Worm (Caenorhabditis elegans) whole organism, L4/young adult: ENCODE results near the gene tbx-40.
"Not testable (repeated sequence)": the region's sequence is repeated elsewhere in the genome, so short reads cannot be mapped to it uniquely, and the experiment has no call there.

Source experiments
- W03F9.2 ChIP-seq: fragments of 150-350 bp; optimal IDR thresholded peaks from 2 replicates; lab custom pipeline; 2014; ENCODE audit warnings: missing biosample characterization, missing genetic modification characterization
- dao-5 ChIP-seq: sonication (generic microtip); optimal IDR thresholded peaks from 2 replicates; lab custom pipeline; 2016; ENCODE audit warnings: missing genotype, missing genetic modification characterization, moderate library complexity, missing compliant biosample characterization
- him-1 ChIP-seq: sonication (generic microtip); optimal IDR thresholded peaks from 2 replicates; lab custom pipeline; 2016; ENCODE audit warnings: missing genotype, missing genetic modification reagents, missing genetic modification characterization, missing compliant biosample characterization

The tbx-40 gene

ce11 chrIV:15328092-15328491 lies at the start of gene tbx-40:
TSS of gene tbx-40 (minus strand) at chrIV:15328192.
- TF ChIP-seq W03F9.2 (tag; lab: Kevin White, UChicago) (no peak), him-1 (tag; lab: Kevin White, UChicago) (no peak), dao-5 (tag; lab: Kevin White, UChicago) (no peak)

- no peak for TF ChIP-seq W03F9.2 (tag; lab: Kevin White, UChicago)
- no peak for TF ChIP-seq dao-5 (tag; lab: Kevin White, UChicago)
- no peak for TF ChIP-seq him-1 (tag; lab: Kevin White, UChicago)
Measured at ce11 chrIV:15377473-15377872, 49.5 kb upstream of the tbx-40 start.

ce11 chrIV:15361884-15362283 lies 33.9 kb upstream of the tbx-40 start:
- TF ChIP-seq W03F9.2 (tag; lab: Kevin White, UChicago) (no peak), dao-5 (tag; lab: Kevin White, UChicago) (no peak), him-1 (tag; lab: Kevin White, UChicago) (no peak)

- TF ChIP-seq W03F9.2 (tag; lab: Kevin White, UChicago) (no peak), him-1 (tag; lab: Kevin White, UChicago) (no peak), dao-5 (tag; lab: Kevin White, UChicago) (no peak)
Measured at ce11 chrIV:15361244-15361643, 33.3 kb upstream of the tbx-40 start, which contains the start of gene cpna-4. TSS of gene cpna-4 (plus strand) at chrIV:15361544.

- TF ChIP-seq W03F9.2 (tag; lab: Kevin White, UChicago), result no peak
- TF ChIP-seq him-1 (tag; lab: Kevin White, UChicago), result no peak
- no peak for TF ChIP-seq dao-5 (tag; lab: Kevin White, UChicago)
Measured at ce11 chrIV:15336778-15337177, 8.8 kb upstream of the tbx-40 start, which contains the start of gene irld-59. TSS of gene irld-59 (plus strand) at chrIV:15337078.

ce11 chrIV:15323593-15323992 lies 4.4 kb downstream of the tbx-40 start, which contains the start of gene tbx-39:
TSS of gene tbx-39 (plus strand) at chrIV:15323893.
- TF ChIP-seq dao-5 (tag; lab: Kevin White, UChicago) (no peak), him-1 (tag; lab: Kevin White, UChicago) (no peak), W03F9.2 (tag; lab: Kevin White, UChicago) (no peak)

- TF ChIP-seq him-1 (tag; lab: Kevin White, UChicago), result no peak
- no peak for TF ChIP-seq dao-5 (tag; lab: Kevin White, UChicago)
- no peak for TF ChIP-seq W03F9.2 (tag; lab: Kevin White, UChicago)
Measured at ce11 chrIV:15321279-15321678, 6.7 kb downstream of the tbx-40 start, which contains the start of gene Y73F8A.15. TSS of gene Y73F8A.15 (plus strand) at chrIV:15321579.

ce11 chrIV:15318982-15319381 lies 9.0 kb downstream of the tbx-40 start, which contains the start of gene Y73F8A.14:
TSS of gene Y73F8A.14 (minus strand) at chrIV:15319082.
- not testable (repeated sequence) for TF ChIP-seq dao-5, him-1, W03F9.2 (tag; lab: Kevin White, UChicago)

ce11 chrIV:15315502-15315901 lies 12.5 kb downstream of the tbx-40 start:
- TF ChIP-seq W03F9.2 (tag; lab: Kevin White, UChicago) (no peak), dao-5 (tag; lab: Kevin White, UChicago) (no peak), him-1 (tag; lab: Kevin White, UChicago) (no peak)

- TF ChIP-seq W03F9.2 (tag; lab: Kevin White, UChicago), result no peak
- no peak for TF ChIP-seq dao-5 (tag; lab: Kevin White, UChicago)
- TF ChIP-seq him-1 (tag; lab: Kevin White, UChicago), result no peak
Measured at ce11 chrIV:15312008-15312407, 16.0 kb downstream of the tbx-40 start, which contains the start of gene Y73F8A.13. TSS of gene Y73F8A.13 (plus strand) at chrIV:15312247.

- TF ChIP-seq him-1, dao-5, W03F9.2 (tag; lab: Kevin White, UChicago): not testable (repeated sequence)
Measured at ce11 chrIV:15311590-15311989, 16.4 kb downstream of the tbx-40 start, which contains the start of gene Y73F8A.12. TSS of gene Y73F8A.12 (minus strand) at chrIV:15311690.

- TF ChIP-seq him-1 (tag; lab: Kevin White, UChicago) (no peak), W03F9.2 (tag; lab: Kevin White, UChicago) (no peak), dao-5 (tag; lab: Kevin White, UChicago) (no peak)
Measured at ce11 chrIV:15302151-15302550, 25.8 kb downstream of the tbx-40 start, which contains the start of gene best-21. TSS of gene best-21 (plus strand) at chrIV:15302451.

ce11 chrIV:15300041-15300440 lies 28.0 kb downstream of the tbx-40 start:
- no peak for TF ChIP-seq him-1 (tag; lab: Kevin White, UChicago)

- TF ChIP-seq W03F9.2 (tag; lab: Kevin White, UChicago), result no peak
- TF ChIP-seq him-1 (tag; lab: Kevin White, UChicago), result no peak
- TF ChIP-seq dao-5 (tag; lab: Kevin White, UChicago), result no peak
Measured at ce11 chrIV:15294040-15294439, 34.0 kb downstream of the tbx-40 start, which contains the start of gene Y73F8A.10. TSS of gene Y73F8A.10 (plus strand) at chrIV:15294340.
